Worm (Caenorhabditis elegans) whole organism, L2 larva: ENCODE data around the gene grl-17.

ENCODE experiments used
- F13H6.1 ChIP-seq: sonication (generic microtip); optimal IDR thresholded peaks from 2 replicates; lab custom pipeline; 2016; ENCODE audit warnings: missing genetic modification characterization, missing compliant biosample characterization
- ZK546.5 ChIP-seq: sonication (generic microtip); optimal IDR thresholded peaks from 2 replicates; lab custom pipeline; 2017; ENCODE audit warnings: missing biosample characterization, missing genetic modification characterization
- alr-1 ChIP-seq: fragments of 150-350 bp; optimal IDR thresholded peaks from 2 replicates; lab custom pipeline; 2014; ENCODE audit warnings: missing biosample characterization, missing genetic modification characterization
- aly-2 ChIP-seq: fragments of 150-350 bp; optimal IDR thresholded peaks from 2 replicates; lab custom pipeline; 2014; ENCODE audit warnings: missing biosample characterization, missing genetic modification characterization
- ceh-16 ChIP-seq: fragments of 150-350 bp; optimal IDR thresholded peaks from 2 replicates; lab custom pipeline; 2014; ENCODE audit warnings: missing biosample characterization, missing genetic modification characterization
- ceh-82 ChIP-seq: fragments of 150-350 bp; optimal IDR thresholded peaks from 2 replicates; lab custom pipeline; 2014; ENCODE audit warnings: missing biosample characterization, missing genetic modification characterization
- crh-2 ChIP-seq: sonication (generic microtip); optimal IDR thresholded peaks from 2 replicates; lab custom pipeline; 2017; ENCODE audit warnings: missing biosample characterization, missing genetic modification characterization
- dmd-4 ChIP-seq: sonication (generic microtip); optimal IDR thresholded peaks from 2 replicates; lab custom pipeline; 2017; ENCODE audit warnings: missing biosample characterization, missing genetic modification characterization
- egl-27 ChIP-seq: sonication (generic microtip); optimal IDR thresholded peaks from 3 replicates; lab custom pipeline; 2017; ENCODE audit warnings: missing biosample characterization, missing genetic modification reagents, missing genetic modification characterization
- elt-3 ChIP-seq: sonication (generic microtip); optimal IDR thresholded peaks from 2 replicates; lab custom pipeline; 2017; ENCODE audit warnings: missing biosample characterization, missing genetic modification characterization
- fos-1 ChIP-seq: fragments of 150-350 bp; optimal IDR thresholded peaks from 2 replicates; lab custom pipeline; 2014; ENCODE audit warnings: missing biosample characterization, missing genetic modification characterization
- gmeb-1 ChIP-seq: fragments of 150-350 bp; optimal IDR thresholded peaks from 2 replicates; lab custom pipeline; 2014; ENCODE audit warnings: missing biosample characterization, missing genetic modification characterization
- lin-11 ChIP-seq: fragments of 150-350 bp; sonication (generic microtip); optimal IDR thresholded peaks from 2 replicates; lab custom pipeline; 2014; ENCODE audit warnings: missing biosample characterization, missing genetic modification characterization, inconsistent platforms, mixed read lengths
- lin-13 ChIP-seq: fragments of 150-350 bp; optimal IDR thresholded peaks from 2 replicates; lab custom pipeline; 2014; ENCODE audit warnings: missing biosample characterization, missing genetic modification reagents, missing genetic modification characterization
- lin-39 ChIP-seq: fragments of 150-350 bp; optimal IDR thresholded peaks from 2 replicates; lab custom pipeline; 2014; ENCODE audit warnings: missing biosample characterization, missing genetic modification reagents, missing genetic modification characterization
- lsy-2 ChIP-seq, 2 experiments: fragments of 150-350 bp in 1 of 2; sonication (generic microtip) in 1 of 2; optimal IDR thresholded peaks; 2 replicates each; lab custom pipeline; 2014 to 2017; ENCODE audit warnings: missing biosample characterization in 2 of 2, missing genetic modification characterization in 2 of 2
- mbf-1 ChIP-seq: sonication (generic microtip); optimal IDR thresholded peaks from 2 replicates; lab custom pipeline; 2017; ENCODE audit warnings: missing biosample characterization, missing genetic modification characterization
- nhr-10 ChIP-seq: sonication (generic microtip); optimal IDR thresholded peaks from 2 replicates; lab custom pipeline; 2017; ENCODE audit warnings: missing biosample characterization, missing genetic modification characterization
- nhr-12 ChIP-seq: fragments of 150-350 bp; optimal IDR thresholded peaks from 2 replicates; lab custom pipeline; 2014; ENCODE audit warnings: missing biosample characterization, missing genetic modification characterization
- nhr-129 ChIP-seq: fragments of 150-350 bp; optimal IDR thresholded peaks from 2 replicates; lab custom pipeline; 2014; ENCODE audit warnings: missing biosample characterization, missing genetic modification characterization
- nhr-21 ChIP-seq: fragments of 150-350 bp; optimal IDR thresholded peaks from 2 replicates; lab custom pipeline; 2014; ENCODE audit warnings: missing biosample characterization, missing genetic modification characterization
- nhr-23 ChIP-seq: fragments of 150-350 bp; optimal IDR thresholded peaks from 2 replicates; lab custom pipeline; 2014; ENCODE audit warnings: missing biosample characterization, missing genetic modification reagents, missing genetic modification characterization
- nhr-237 ChIP-seq: fragments of 150-350 bp; optimal IDR thresholded peaks from 2 replicates; lab custom pipeline; 2014; ENCODE audit warnings: missing biosample characterization, missing genetic modification characterization
- nhr-25 ChIP-seq: fragments of 150-350 bp; sonication (generic microtip); optimal IDR thresholded peaks from 3 replicates; lab custom pipeline; 2014; ENCODE audit warnings: missing biosample characterization, missing genetic modification characterization
- nhr-77 ChIP-seq: fragments of 150-350 bp; optimal IDR thresholded peaks from 2 replicates; lab custom pipeline; 2014; ENCODE audit warnings: missing biosample characterization, missing genetic modification characterization
- sem-4 ChIP-seq: fragments of 150-350 bp; optimal IDR thresholded peaks from 2 replicates; lab custom pipeline; 2014; ENCODE audit warnings: missing biosample characterization, missing genetic modification reagents, missing genetic modification characterization
- skn-1 ChIP-seq: sonication (generic microtip); optimal IDR thresholded peaks from 2 replicates; lab custom pipeline; 2017; ENCODE audit warnings: missing biosample characterization, missing genetic modification characterization
- sma-9 ChIP-seq, 2 experiments: fragments of 150-350 bp in 1 of 2; sonication (generic microtip) in 1 of 2; optimal IDR thresholded peaks; 2 replicates each; lab custom pipeline; 2014 to 2016; ENCODE audit warnings: missing genetic modification characterization in 2 of 2, mild to moderate bottlenecking in 1 of 2, missing biosample characterization in 1 of 2, missing compliant biosample characterization in 1 of 2, missing genetic modification reagents in 1 of 2, moderate library complexity in 1 of 2
- snpc-4 ChIP-seq: fragments of 150-350 bp; optimal IDR thresholded peaks from 2 replicates; lab custom pipeline; 2014; ENCODE audit warnings: missing biosample characterization, missing genetic modification characterization
- unc-39 ChIP-seq: fragments of 150-350 bp; optimal IDR thresholded peaks from 2 replicates; lab custom pipeline; 2014; ENCODE audit warnings: missing biosample characterization, missing genetic modification characterization
- unc-55 ChIP-seq: fragments of 150-350 bp; sonication (generic microtip); optimal IDR thresholded peaks from 3 replicates; lab custom pipeline; 2014; ENCODE audit warnings: missing biosample characterization, missing genetic modification reagents, missing genetic modification characterization
- unc-62 ChIP-seq: fragments of 150-350 bp; optimal IDR thresholded peaks from 2 replicates; lab custom pipeline; 2014; ENCODE audit warnings: missing biosample characterization, missing genetic modification reagents, missing genetic modification characterization
- zag-1 ChIP-seq: fragments of 150-350 bp; optimal IDR thresholded peaks from 2 replicates; lab custom pipeline; 2014; ENCODE audit warnings: missing biosample characterization, missing genetic modification characterization
- ztf-1 ChIP-seq: fragments of 200-800 bp; sonication (Bioruptor generic); conservative IDR thresholded peaks from 2 replicates; pipeline ENCODE4 v1.3.6; 2022; ENCODE audit warnings: missing genetic modification characterization, missing compliant biosample characterization
- ztf-4 ChIP-seq: fragments of 150-350 bp; optimal IDR thresholded peaks from 2 replicates; lab custom pipeline; 2014; ENCODE audit warnings: missing biosample characterization, missing genetic modification characterization

The grl-17 gene

ce11 chrV:13587902-13588301 lies 24.2 kb upstream of the grl-17 start, which contains the start of gene F53F4.17:
Gene F53F4.17, plus strand, starts transcription at chrV:13588202.
- TF ChIP-seq lsy-2 (tag; optimal IDR thresholded peaks at IDR 0.05; lab: Kevin White, UChicago) (no peak), lin-11 (tag; lab: Kevin White, UChicago) (no peak), nhr-129 (tag; lab: Kevin White, UChicago) (no peak), zag-1 (no peak), nhr-12 (tag; lab: Kevin White, UChicago) (no peak)

- TF ChIP-seq zag-1 (no peak), lin-39 (no peak), nhr-25 (tag; lab: Kevin White, UChicago) (no peak), sem-4 (tag; lab: Kevin White, UChicago) (no peak), mbf-1 (tag; lab: Kevin White, UChicago) (no peak), skn-1 (tag; lab: Kevin White, UChicago) (no peak), ztf-4 (no peak)
These were observed 20.7 kb upstream of the grl-17 start, which contains the start of gene F53F4.1 for ce11 chrV:13584484-13584883. Gene F53F4.1, plus strand, starts transcription at chrV:13584784.

- no peak for TF ChIP-seq snpc-4
- no peak for TF ChIP-seq unc-62
- TF ChIP-seq fos-1 (tag; lab: Kevin White, UChicago), result peak; percentile 74
- no peak for TF ChIP-seq crh-2 (tag; lab: Kevin White, UChicago)
- TF ChIP-seq skn-1 (tag; lab: Kevin White, UChicago), result no peak
- TF ChIP-seq F13H6.1 (tag; lab: Kevin White, UChicago), result peak; percentile 15
These were observed 17.0 kb upstream of the grl-17 start, which contains the start of gene C50B8.5 for ce11 chrV:13580696-13581095. Gene C50B8.5, plus strand, starts transcription at chrV:13580968.

ce11 chrV:13578637-13579036 lies 14.9 kb upstream of the grl-17 start, which contains the start of gene C50B8.6:
Gene C50B8.6, plus strand, starts transcription at chrV:13578972.
- TF ChIP-seq ceh-16 (no peak), fos-1 (tag; lab: Kevin White, UChicago) (peak; percentile 60), nhr-237 (tag; lab: Kevin White, UChicago) (no peak), ztf-1 (no peak), nhr-21 (tag; lab: Kevin White, UChicago) (no peak), nhr-23 (tag; lab: Kevin White, UChicago) (no peak), elt-3 (tag; lab: Kevin White, UChicago) (no peak)

- no peak for TF ChIP-seq zag-1
- TF ChIP-seq nhr-77 (tag; lab: Kevin White, UChicago), result no peak
- no peak for TF ChIP-seq ceh-82
- TF ChIP-seq fos-1 (tag; lab: Kevin White, UChicago), result peak; percentile 88
- no peak for TF ChIP-seq ZK546.5 (tag; lab: Kevin White, UChicago)
- TF ChIP-seq nhr-237 (tag; lab: Kevin White, UChicago), result no peak
- TF ChIP-seq lsy-2 (tag; optimal IDR thresholded peaks at IDR 0.05; lab: Kevin White, UChicago), result no peak
- TF ChIP-seq nhr-23 (tag; lab: Kevin White, UChicago), result no peak
These were observed 13.7 kb upstream of the grl-17 start for ce11 chrV:13577463-13577862.

- TF ChIP-seq lin-13 (GFP tag; lab: Kevin White, UChicago) (no peak), crh-2 (tag; lab: Kevin White, UChicago) (no peak), lin-39 (no peak), ZK546.5 (tag; lab: Kevin White, UChicago) (no peak), nhr-10 (tag; lab: Kevin White, UChicago) (no peak), egl-27 (no peak), F13H6.1 (tag; lab: Kevin White, UChicago) (no peak), sma-9 (GFP tag; optimal IDR thresholded peaks at IDR 0.05; lab: Kevin White, UChicago) (peak; percentile 28), sma-9 (tag; optimal IDR thresholded peaks at IDR 0.05; lab: Kevin White, UChicago) (no peak), zag-1 (no peak), lin-11 (tag; lab: Kevin White, UChicago) (no peak), unc-39 (no peak), nhr-25 (tag; lab: Kevin White, UChicago) (no peak), dmd-4 (tag; lab: Kevin White, UChicago) (no peak), alr-1 (tag; lab: Kevin White, UChicago) (no peak), aly-2 (tag; lab: Kevin White, UChicago) (no peak), unc-55 (GFP tag; lab: Kevin White, UChicago) (no peak), fos-1 (tag; lab: Kevin White, UChicago) (peak; percentile 93), gmeb-1 (peak; percentile 7)
These were observed 13.1 kb upstream of the grl-17 start for ce11 chrV:13576828-13577227.
